Worm (Caenorhabditis elegans): ENCODE results near the gene nbs-1.

- TF ChIP-seq skn-1 (tag; optimal IDR thresholded peaks at IDR 0.05) (no peak), tbx-2 (tag; optimal IDR thresholded peaks at IDR 0.05) (no peak), unc-62 (GFP tag; optimal IDR thresholded peaks at IDR 0.05) (no peak), fos-1 (tag; optimal IDR thresholded peaks at IDR 0.05) (no peak), nhr-12 (tag; optimal IDR thresholded peaks at IDR 0.05) (no peak), fkh-10 (GFP tag; optimal IDR thresholded peaks at IDR 0.05) (no peak), nhr-11 (tag; optimal IDR thresholded peaks at IDR 0.05) (no peak), nhr-77 (tag; optimal IDR thresholded peaks at IDR 0.05) (no peak), mdl-1 (tag; optimal IDR thresholded peaks at IDR 0.05) (no peak), ces-1 (GFP tag; optimal IDR thresholded peaks at IDR 0.05) (no peak), hlh-17 (GFP tag; optimal IDR thresholded peaks at IDR 0.05; ENCODE audit: borderline replicate concordance) (no peak), rnt-1 (tag; optimal IDR thresholded peaks at IDR 0.05) (no peak), ztf-11 (tag; optimal IDR thresholded peaks at IDR 0.05) (no peak)
Measured at ce11 chrII:11089356-11089755, 6.9 kb downstream of the nbs-1 start, which contains the start of gene unc-53.
